In the genomic region with DNA sequence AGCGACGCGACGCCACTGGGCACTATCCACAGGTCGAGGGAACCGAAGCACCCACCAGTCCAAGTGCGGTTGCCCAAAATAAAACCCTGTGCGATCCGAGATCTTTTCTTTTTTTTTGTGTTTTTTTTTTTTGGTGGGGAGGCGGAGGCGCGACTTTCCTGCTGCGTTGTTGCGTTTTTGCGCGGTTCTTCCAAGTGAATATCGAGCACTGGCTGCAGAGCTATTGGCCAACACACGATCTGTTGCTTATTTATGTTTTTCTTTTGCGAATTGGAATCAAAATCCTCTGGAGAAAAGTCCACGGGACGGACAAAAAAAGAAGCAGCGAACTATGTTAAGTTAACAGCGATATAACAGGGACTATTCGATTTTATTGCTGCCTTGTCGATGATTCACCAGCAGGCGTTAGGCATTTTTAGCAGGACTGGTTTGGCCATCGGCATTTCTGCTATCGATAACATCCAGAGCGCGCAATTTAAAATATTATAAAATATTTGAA, we compare ENCODE assay signal across 4 fruit fly cellular contexts.
TF ChIP-seq lines count a peak whose summit lies in the region.

Gene wge (minus strand): TSS at position 343 of the 499 bp plus-strand sequence.

TF ChIP-seq in whole organism, adult, 20 proteins besides CTCF, POLR2A, EP300 and RAD21 (continued from another document):
- TF ChIP-seq CG7045 (GFP tag; optimal IDR thresholded peaks at IDR 0.05; lab: Kevin White, UChicago) (no peak), Hr96 (GFP tag; optimal IDR thresholded peaks at IDR 0.05; lab: Kevin White, UChicago) (peak; percentile 29), CG1620 (GFP tag; optimal IDR thresholded peaks at IDR 0.05; lab: Kevin White, UChicago) (peak; percentile 9)

TF ChIP-seq in whole organism, embryonic, 481 proteins besides CTCF, POLR2A, EP300 and RAD21 (continued from another document and continues in another):
- TF ChIP-seq CG9727 (GFP tag; optimal IDR thresholded peaks at IDR 0.05; lab: Kevin White, UChicago) (no peak), hb (GFP tag; IDR thresholded peaks at IDR 0.05; lab: Robert Waterston, UW; ENCODE audit: partially characterized antibody) (peak; percentile 67; the same call in 2 of the 3 replicates), Bgb (GFP tag; IDR thresholded peaks at IDR 0.05; lab: Robert Waterston, UW; ENCODE audit: partially characterized antibody) (peak; percentile 76), Dref (GFP tag; IDR thresholded peaks at IDR 0.05; lab: Robert Waterston, UW) (peak; percentile 91), YL-1 (GFP tag; optimal IDR thresholded peaks at IDR 0.05; lab: Kevin White, UChicago) (peak; percentile 62), Scr (GFP tag; IDR thresholded peaks at IDR 0.05; lab: Robert Waterston, UW; ENCODE audit: partially characterized antibody) (peak; percentile 64), unc-4 (GFP tag; IDR thresholded peaks at IDR 0.05; lab: Robert Waterston, UW; ENCODE audit: partially characterized antibody) (peak; percentile 69), trem (tag; optimal IDR thresholded peaks at IDR 0.05; lab: Kevin White, UChicago) (peak; percentile 51), CG31365 (tag; optimal IDR thresholded peaks at IDR 0.05; lab: Kevin White, UChicago) (no peak), CG9876 (GFP tag; optimal IDR thresholded peaks at IDR 0.05; lab: Kevin White, UChicago) (no peak), CG2712 (tag; optimal IDR thresholded peaks at IDR 0.05; lab: Kevin White, UChicago) (peak; percentile 7), sd (tag; optimal IDR thresholded peaks at IDR 0.05; lab: Kevin White, UChicago) (peak; percentile 69), nmo (GFP tag; optimal IDR thresholded peaks at IDR 0.05; lab: Kevin White, UChicago) (peak; percentile 21), CG2129 (GFP tag; IDR thresholded peaks at IDR 0.05; lab: Robert Waterston, UW; ENCODE audit: partially characterized antibody) (peak; percentile 36; the same call in 1 of the 2 replicates), CG4617 (GFP tag; optimal IDR thresholded peaks at IDR 0.05; lab: Kevin White, UChicago; ENCODE audit: borderline replicate concordance) (peak; percentile 88), CG3838 (GFP tag; optimal IDR thresholded peaks at IDR 0.05; lab: Kevin White, UChicago) (no peak), lbe (GFP tag; optimal IDR thresholded peaks at IDR 0.05; lab: Kevin White, UChicago) (peak; percentile 39), gfzf (GFP tag; optimal IDR thresholded peaks at IDR 0.05; lab: Kevin White, UChicago) (peak; percentile 75), phol (tag; optimal IDR thresholded peaks at IDR 0.05; lab: Kevin White, UChicago) (peak; percentile 21), Dll (GFP tag; IDR thresholded peaks at IDR 0.05; lab: Robert Waterston, UW; ENCODE audit: partially characterized antibody) (peak; percentile 71; the same call in 3 of the 4 replicates), Eip74EF (GFP tag; optimal IDR thresholded peaks at IDR 0.05; lab: Kevin White, UChicago) (no peak), CG7963 (GFP tag; IDR thresholded peaks at IDR 0.05; lab: Robert Waterston, UW; ENCODE audit: partially characterized antibody) (peak; percentile 55; the same call in 1 of the 3 replicates), abd-A (tag; optimal IDR thresholded peaks at IDR 0.05; lab: Kevin White, UChicago) (peak; percentile 31), CG10267 (tag; optimal IDR thresholded peaks at IDR 0.05; lab: Kevin White, UChicago) (peak; percentile 30), sug (tag; optimal IDR thresholded peaks at IDR 0.05; lab: Kevin White, UChicago) (peak; percentile 5), ftz-f1 (GFP tag; optimal IDR thresholded peaks at IDR 0.05; lab: Kevin White, UChicago) (no peak), Hey (tag; optimal IDR thresholded peaks at IDR 0.05; lab: Kevin White, UChicago) (no peak), CG15514 (GFP tag; optimal IDR thresholded peaks at IDR 0.05; lab: Kevin White, UChicago) (peak; percentile 38), vnd (GFP tag; IDR thresholded peaks at IDR 0.05; lab: Robert Waterston, UW; ENCODE audit: partially characterized antibody) (peak; percentile 38; the same call in 1 of the 3 replicates), mld (GFP tag; IDR thresholded peaks at IDR 0.05; lab: Robert Waterston, UW; ENCODE audit: partially characterized antibody) (peak; percentile 55; the same call in 1 of the 3 replicates), Drgx (GFP tag; IDR thresholded peaks at IDR 0.05; lab: Robert Waterston, UW) (peak; percentile 40; the same call in 1 of the 2 replicates), CG2116 (GFP tag; optimal IDR thresholded peaks at IDR 0.05; lab: Kevin White, UChicago) (peak; percentile 71), CG17385 (GFP tag; optimal IDR thresholded peaks at IDR 0.05; lab: Kevin White, UChicago) (peak; percentile 56), pzg (GFP tag; optimal IDR thresholded peaks at IDR 0.05; lab: Kevin White, UChicago) (peak; percentile 70), CG11560 (tag; IDR thresholded peaks at IDR 0.05; lab: Robert Waterston, UW) (peak; percentile 96), MBD-R2 (GFP tag; IDR thresholded peaks at IDR 0.05; lab: Robert Waterston, UW) (0 out of 2 replicates have a peak, but pooled peaks have one; percentile 5)

TF ChIP-seq in whole organism, prepupa, 60 proteins besides CTCF, POLR2A, EP300 and RAD21 (continued from another document):
- peak; percentile 64 for TF ChIP-seq fd59A (GFP tag; optimal IDR thresholded peaks at IDR 0.05; lab: Kevin White, UChicago)
- TF ChIP-seq dsx (GFP tag; optimal IDR thresholded peaks at IDR 0.05; lab: Kevin White, UChicago; ENCODE audit: poor library complexity, severe bottlenecking) = peak; percentile 71
- peak; percentile 23 for TF ChIP-seq CG7368 (GFP tag; optimal IDR thresholded peaks at IDR 0.05; lab: Kevin White, UChicago)
- TF ChIP-seq CG6808 (GFP tag; optimal IDR thresholded peaks at IDR 0.05; lab: Kevin White, UChicago) = peak; percentile 93
- peak; percentile 18 for TF ChIP-seq CG6854 (GFP tag; optimal IDR thresholded peaks at IDR 0.05; lab: Kevin White, UChicago)
- TF ChIP-seq CG11294 (GFP tag; IDR thresholded peaks at IDR 0.05; lab: Robert Waterston, UW) = no peak
- peak; percentile 28 for TF ChIP-seq svp (GFP tag; lab: Kevin White, UChicago)
- TF ChIP-seq pdm3 (GFP tag; optimal IDR thresholded peaks at IDR 0.05; lab: Kevin White, UChicago) = no peak
- no peak for TF ChIP-seq Hr4 (GFP tag; optimal IDR thresholded peaks at IDR 0.05; lab: Kevin White, UChicago)
- TF ChIP-seq CG15336 (GFP tag; IDR thresholded peaks at IDR 0.05; lab: Robert Waterston, UW) = peak; percentile 78
- TF ChIP-seq fd85E (GFP tag; optimal IDR thresholded peaks at IDR 0.05; lab: Kevin White, UChicago) = no peak
- TF ChIP-seq CG9139 (GFP tag; optimal IDR thresholded peaks at IDR 0.05; lab: Kevin White, UChicago) = peak; percentile 90
- peak; percentile 69 for TF ChIP-seq Gug (GFP tag; IDR thresholded peaks at IDR 0.05; lab: Robert Waterston, UW)
- TF ChIP-seq Hr39 (GFP tag; optimal IDR thresholded peaks at IDR 0.05; lab: Kevin White, UChicago) = no peak
- TF ChIP-seq CG10631 (GFP tag; optimal IDR thresholded peaks at IDR 0.05; lab: Kevin White, UChicago) = no peak
- peak; percentile 92 to 96 for TF ChIP-seq ss (GFP tag; optimal IDR thresholded peaks at IDR 0.05; lab: Kevin White, UChicago)
- peak; percentile 80 for TF ChIP-seq eg (GFP tag; IDR thresholded peaks at IDR 0.05; lab: Robert Waterston, UW)
- TF ChIP-seq esn (GFP tag; optimal IDR thresholded peaks at IDR 0.05; lab: Kevin White, UChicago) = peak; percentile 27
- TF ChIP-seq CG10669 (GFP tag; optimal IDR thresholded peaks at IDR 0.05; lab: Kevin White, UChicago) = peak; percentile 74
- TF ChIP-seq CG32006 (GFP tag; optimal IDR thresholded peaks at IDR 0.05; lab: Kevin White, UChicago) = peak; percentile 77
- no peak for TF ChIP-seq cyc (GFP tag; optimal IDR thresholded peaks at IDR 0.05; lab: Kevin White, UChicago)
- no peak for TF ChIP-seq Sox15 (GFP tag; optimal IDR thresholded peaks at IDR 0.05; lab: Kevin White, UChicago)
- no peak for TF ChIP-seq CG31627 (GFP tag; optimal IDR thresholded peaks at IDR 0.05; lab: Kevin White, UChicago)
- TF ChIP-seq Sox14 (GFP tag; optimal IDR thresholded peaks at IDR 0.05; lab: Kevin White, UChicago) = peak; percentile 32
- TF ChIP-seq acj6 (GFP tag; optimal IDR thresholded peaks at IDR 0.05; lab: Kevin White, UChicago) = peak; percentile 22
- TF ChIP-seq Lpt (GFP tag; optimal IDR thresholded peaks at IDR 0.05; lab: Kevin White, UChicago) = peak; percentile 65
- TF ChIP-seq Ets21C (GFP tag; optimal IDR thresholded peaks at IDR 0.05; lab: Kevin White, UChicago) = no peak
- no peak for TF ChIP-seq Sox102F (GFP tag; optimal IDR thresholded peaks at IDR 0.05; lab: Kevin White, UChicago)
- peak; percentile 64 for TF ChIP-seq Ets96B (tag; optimal IDR thresholded peaks at IDR 0.05; lab: Kevin White, UChicago)
- TF ChIP-seq CG3919 (GFP tag; optimal IDR thresholded peaks at IDR 0.05; lab: Kevin White, UChicago) = peak; percentile 52
- peak; percentile 32 for TF ChIP-seq topi (GFP tag; optimal IDR thresholded peaks at IDR 0.05; lab: Kevin White, UChicago)
- peak; percentile 22 for TF ChIP-seq CG6792 (GFP tag; optimal IDR thresholded peaks at IDR 0.05; lab: Kevin White, UChicago)
- TF ChIP-seq CG6163 (GFP tag; IDR thresholded peaks at IDR 0.05; lab: Robert Waterston, UW) = peak; percentile 63; the same call in 2 of the 3 replicates
- TF ChIP-seq salr (GFP tag; optimal IDR thresholded peaks at IDR 0.05; lab: Kevin White, UChicago) = peak; percentile 44 to 85
- TF ChIP-seq CG8632 (GFP tag; optimal IDR thresholded peaks at IDR 0.05; lab: Kevin White, UChicago) = peak; percentile 52
- no peak for TF ChIP-seq Smox (GFP tag; optimal IDR thresholded peaks at IDR 0.05; lab: Kevin White, UChicago)
- TF ChIP-seq CG34406 (GFP tag; optimal IDR thresholded peaks at IDR 0.05; lab: Kevin White, UChicago) = peak; percentile 46
- peak; percentile 20 for TF ChIP-seq Eip78C (GFP tag; lab: Kevin White, UChicago)
- peak; percentile 84 for TF ChIP-seq CG16779 (tag; optimal IDR thresholded peaks at IDR 0.05; lab: Kevin White, UChicago)
- TF ChIP-seq CG1621 (tag; optimal IDR thresholded peaks at IDR 0.05; lab: Kevin White, UChicago) = peak; percentile 78
- peak; percentile 85 for TF ChIP-seq CG6276 (GFP tag; optimal IDR thresholded peaks at IDR 0.05; lab: Kevin White, UChicago)
- TF ChIP-seq fkh (GFP tag; optimal IDR thresholded peaks at IDR 0.05; lab: Kevin White, UChicago) = no peak
- TF ChIP-seq Hr38 (GFP tag; optimal IDR thresholded peaks at IDR 0.05; lab: Kevin White, UChicago) = no peak

TF ChIP-seq in whole organism, pupa, 21 proteins besides CTCF, POLR2A, EP300 and RAD21 (continued from another document):
- TF ChIP-seq CG34367 (tag; optimal IDR thresholded peaks at IDR 0.05; lab: Kevin White, UChicago) (peak; percentile 68), CG13204 (GFP tag; optimal IDR thresholded peaks at IDR 0.05; lab: Kevin White, UChicago) (peak; percentile 86), CG4496 (GFP tag; IDR thresholded peaks at IDR 0.05; lab: Robert Waterston, UW) (peak; percentile 80; the same call in 2 of the 3 replicates)
